Worm (Caenorhabditis elegans): ENCODE results near the gene blos-1.

Gene blos-1

DNA sequence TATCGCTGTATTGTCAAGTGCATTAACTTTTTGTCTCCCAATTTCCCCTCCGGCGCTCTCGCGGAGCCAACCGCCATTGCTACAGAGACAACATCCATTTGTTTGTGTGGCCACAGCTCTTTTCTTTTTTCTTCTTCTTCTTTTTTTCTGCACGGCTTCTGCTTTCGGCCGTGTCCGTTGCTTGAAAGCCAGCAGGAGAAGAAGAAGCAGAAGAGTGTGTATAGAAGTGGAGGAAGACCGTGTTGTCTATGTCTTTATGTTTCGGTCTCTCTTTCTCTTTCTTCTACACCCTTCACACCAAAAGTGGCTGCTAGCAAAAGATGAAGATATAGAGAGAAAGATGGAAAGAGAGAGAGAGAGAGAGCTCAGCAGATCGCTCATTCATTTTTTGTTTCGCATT lies 23.9 kb downstream of the blos-1 start (continued):
- TF ChIP-seq ztf-11 (tag; optimal IDR thresholded peaks at IDR 0.05) (no peak), ceh-63 (GFP tag; optimal IDR thresholded peaks at IDR 0.05) (no peak), mdl-1 (tag; optimal IDR thresholded peaks at IDR 0.05) (no peak), aly-2 (tag; optimal IDR thresholded peaks at IDR 0.05) (no peak), jun-1 (tag; optimal IDR thresholded peaks at IDR 0.05) (no peak), zip-4 (GFP tag; optimal IDR thresholded peaks at IDR 0.05) (no peak), pax-3 (tag; optimal IDR thresholded peaks at IDR 0.05) (no peak), rnt-1 (tag; optimal IDR thresholded peaks at IDR 0.05) (no peak), pag-3 (tag; optimal IDR thresholded peaks at IDR 0.05; ENCODE audit: borderline replicate concordance, insufficient read depth) (no peak), swsn-7 (tag; optimal IDR thresholded peaks at IDR 0.05) (no peak), sptf-1 (tag; optimal IDR thresholded peaks at IDR 0.05) (no peak), tlp-1 (tag; optimal IDR thresholded peaks at IDR 0.05) (no peak), irx-1 (tag; optimal IDR thresholded peaks at IDR 0.05) (no peak), nhr-28 (tag; optimal IDR thresholded peaks at IDR 0.05) (no peak), isw-1 (GFP tag; IDR thresholded peaks at IDR 0.05) (no peak; the same call in 1 of the 2 replicates), elt-2 (tag; optimal IDR thresholded peaks at IDR 0.05) (no peak), nhr-237 (tag; optimal IDR thresholded peaks at IDR 0.05) (no peak), nhr-19 (GFP tag; conservative IDR thresholded peaks at IDR 0.05) (no peak), fkh-10 (GFP tag; optimal IDR thresholded peaks at IDR 0.05) (peak; percentile 59), unc-62 (GFP tag; optimal IDR thresholded peaks at IDR 0.05) (no peak), lin-15B (tag; optimal IDR thresholded peaks at IDR 0.05) (no peak), ceh-88 (GFP tag; IDR thresholded peaks at IDR 0.05) (no peak), alr-1 (tag; optimal IDR thresholded peaks at IDR 0.05; ENCODE audit: borderline replicate concordance) (no peak), efl-1 (optimal IDR thresholded peaks at IDR 0.05) (peak; percentile 22 to 25), efl-1 (GFP tag; optimal IDR thresholded peaks at IDR 0.05 in 1 of 2) (no peak), nhr-11 (tag; optimal IDR thresholded peaks at IDR 0.05) (no peak), unc-130 (tag; optimal IDR thresholded peaks at IDR 0.05) (no peak), hlh-4 (tag; optimal IDR thresholded peaks at IDR 0.05) (no peak), sox-4 (tag; optimal IDR thresholded peaks at IDR 0.05) (no peak), blmp-1 (tag; optimal IDR thresholded peaks at IDR 0.05) (no peak), pqm-1 (tag; optimal IDR thresholded peaks at IDR 0.05) (no peak), ceh-82 (tag; optimal IDR thresholded peaks at IDR 0.05) (peak in 1 of 3 experiments; percentile 39), dsc-1 (tag; optimal IDR thresholded peaks at IDR 0.05) (no peak), nhr-85 (tag) (no peak), F16B12.6 (tag; optimal IDR thresholded peaks at IDR 0.05) (peak; percentile 10), Y116A8C.19 (tag; optimal IDR thresholded peaks at IDR 0.05; ENCODE audit: borderline replicate concordance) (no peak), unc-98 (GFP tag; IDR thresholded peaks at IDR 0.05) (no peak), vab-15 (tag; optimal IDR thresholded peaks at IDR 0.05) (no peak), efl-3 (GFP tag; optimal IDR thresholded peaks at IDR 0.05) (no peak), ces-1 (GFP tag; optimal IDR thresholded peaks at IDR 0.05) (no peak), mef-2 (tag; optimal IDR thresholded peaks at IDR 0.05) (no peak), nhr-12 (tag; optimal IDR thresholded peaks at IDR 0.05) (no peak), lin-14 (GFP tag; optimal IDR thresholded peaks at IDR 0.05) (peak; percentile 75), snpc-4 (tag; optimal IDR thresholded peaks at IDR 0.05) (no peak), nhr-77 (tag; optimal IDR thresholded peaks at IDR 0.05) (no peak), xbp-1 (tag; optimal IDR thresholded peaks at IDR 0.05) (no peak), aha-1 (tag; optimal IDR thresholded peaks at IDR 0.05) (no peak)

All from whole organism, L1 larva.